Fruit fly (Drosophila melanogaster) S2 (cell line): Measurements from ENCODE around the gene CG11470.

ENCODE experiments used
- CG8478 ChIP-seq: fragments of >200 bp; optimal IDR thresholded peaks from 2 replicates; lab custom pipeline; 2018
- CTCF ChIP-seq, 2 experiments: fragments of >200 bp; optimal IDR thresholded peaks; 2 replicates each; lab custom pipeline; 2018

dm6 chr3R:29584266-29584665 lies 5.3 kb downstream of the CG11470 start:
- TF ChIP-seq CG8478 (lab: Kevin White, UChicago) (no peak), CTCF (optimal IDR thresholded peaks at IDR 0.05; lab: Kevin White, UChicago) (no peak)
